Fruit fly (Drosophila melanogaster): ENCODE results near the gene CG45045.
A peak's percentile ranks its signal among the peaks of the same experiment; 100 is the strongest.

Gene CG45045

dm6 chr3R:17622062-17622766 is 45.2 kb upstream of the CG45045 start, which contains the start of gene CG14323:
Gene CG14323, minus strand, starts transcription at chr3R:17622112.
- no peak for TF ChIP-seq Ets96B (tag; optimal IDR thresholded peaks at IDR 0.05)
- peak; percentile 46 for TF ChIP-seq Eip78C (GFP tag)
- TF ChIP-seq achi (GFP tag; optimal IDR thresholded peaks at IDR 0.05) = no peak

dm6 chr3R:17624549-17624948 is 42.8 kb upstream of the CG45045 start:
- TF ChIP-seq CG3919 (GFP tag; optimal IDR thresholded peaks at IDR 0.05) (no peak), Hr39 (GFP tag; optimal IDR thresholded peaks at IDR 0.05) (no peak), CG3032 (tag; optimal IDR thresholded peaks at IDR 0.05) (no peak), Eip93F (GFP tag; optimal IDR thresholded peaks at IDR 0.05) (no peak), CG6276 (GFP tag; optimal IDR thresholded peaks at IDR 0.05) (no peak), Eip78C (GFP tag) (peak; percentile 48), Gug (GFP tag; IDR thresholded peaks at IDR 0.05) (no peak), ss (GFP tag; optimal IDR thresholded peaks at IDR 0.05) (no peak), Hr38 (GFP tag; optimal IDR thresholded peaks at IDR 0.05) (no peak), OdsH (GFP tag; optimal IDR thresholded peaks at IDR 0.05) (no peak), Smox (GFP tag; optimal IDR thresholded peaks at IDR 0.05) (no peak), CG8632 (GFP tag; optimal IDR thresholded peaks at IDR 0.05) (no peak), fd85E (GFP tag; optimal IDR thresholded peaks at IDR 0.05) (no peak), CG10669 (GFP tag; optimal IDR thresholded peaks at IDR 0.05) (no peak), svp (GFP tag) (peak; percentile 53), pdm3 (GFP tag; optimal IDR thresholded peaks at IDR 0.05) (no peak), lz (GFP tag; optimal IDR thresholded peaks at IDR 0.05) (no peak)

- TF ChIP-seq CG4318 (GFP tag; optimal IDR thresholded peaks at IDR 0.05) (no peak), CG31627 (GFP tag; optimal IDR thresholded peaks at IDR 0.05) (no peak), Eip78C (GFP tag) (peak; percentile 25)
Observed at dm6 chr3R:17624968-17625367, 42.4 kb upstream of the CG45045 start, which contains the start of gene AttD. Gene AttD, plus strand, starts transcription at chr3R:17625268.

- no peak for TF ChIP-seq pdm3 (GFP tag; optimal IDR thresholded peaks at IDR 0.05)
- no peak for TF ChIP-seq Eip93F (GFP tag; optimal IDR thresholded peaks at IDR 0.05)
- no peak for TF ChIP-seq CG10631 (GFP tag; optimal IDR thresholded peaks at IDR 0.05)
- no peak for TF ChIP-seq CG3919 (GFP tag; optimal IDR thresholded peaks at IDR 0.05)
- TF ChIP-seq CG8319 (GFP tag; optimal IDR thresholded peaks at IDR 0.05) = no peak
Observed at dm6 chr3R:17626827-17627226, 40.5 kb upstream of the CG45045 start, which contains the start of gene CG14325. Gene CG14325, plus strand, starts transcription at chr3R:17627127.

dm6 chr3R:17630417-17630816 is 37.0 kb upstream of the CG45045 start, which contains the start of gene CG43175:
Gene CG43175, plus strand, starts transcription at chr3R:17630717.
- TF ChIP-seq Sox102F (GFP tag; optimal IDR thresholded peaks at IDR 0.05) (no peak), Lpt (GFP tag; optimal IDR thresholded peaks at IDR 0.05) (no peak), CG6854 (GFP tag; optimal IDR thresholded peaks at IDR 0.05) (no peak), cyc (GFP tag; optimal IDR thresholded peaks at IDR 0.05) (no peak)

- TF ChIP-seq Sox15 (GFP tag; optimal IDR thresholded peaks at IDR 0.05) (no peak), Eip78C (GFP tag) (peak; percentile 81), Eip93F (GFP tag; optimal IDR thresholded peaks at IDR 0.05) (no peak), svp (GFP tag) (peak; percentile 44), CG1621 (tag; optimal IDR thresholded peaks at IDR 0.05) (no peak)
Observed at dm6 chr3R:17631176-17631865, 36.1 kb upstream of the CG45045 start.

All from whole organism, prepupa.